ENCODE assay signal across 4 worm cellular contexts in genomic region chrIII:12250114-12250792, ce11.
TF ChIP-seq lines count a peak whose summit lies in the region.

Gene tim-1 (minus strand): TSS chrIII:12250164.
Gene Y75B8A.23 (plus strand): TSS chrIII:12250660.

TF ChIP-seq in whole organism, L2 larva, 48 proteins besides CTCF, POLR2A, EP300 and RAD21 (continued from another document):
- peak; percentile 65 for TF ChIP-seq blmp-1 (tag; optimal IDR thresholded peaks at IDR 0.05; lab: Kevin White, UChicago; ENCODE audit: insufficient read depth)
- TF ChIP-seq lin-39 (tag; optimal IDR thresholded peaks at IDR 0.05; lab: Kevin White, UChicago), result no peak
- TF ChIP-seq ceh-82 (tag; optimal IDR thresholded peaks at IDR 0.05; lab: Kevin White, UChicago), result peak; percentile 81
- no peak for TF ChIP-seq unc-39 (tag; optimal IDR thresholded peaks at IDR 0.05; lab: Kevin White, UChicago)
- no peak for TF ChIP-seq alr-1 (tag; optimal IDR thresholded peaks at IDR 0.05; lab: Kevin White, UChicago)
- TF ChIP-seq crh-2 (tag; optimal IDR thresholded peaks at IDR 0.05; lab: Kevin White, UChicago), result peak; percentile 99
- TF ChIP-seq lin-11 (tag; optimal IDR thresholded peaks at IDR 0.05; lab: Kevin White, UChicago), result peak; percentile 93
- TF ChIP-seq nhr-237 (tag; optimal IDR thresholded peaks at IDR 0.05; lab: Kevin White, UChicago), result peak; percentile 37
- peak; percentile 90 for TF ChIP-seq ztf-4 (tag; optimal IDR thresholded peaks at IDR 0.05; lab: Kevin White, UChicago)
- no peak for TF ChIP-seq nhr-23 (tag; optimal IDR thresholded peaks at IDR 0.05; lab: Kevin White, UChicago)
- no peak for TF ChIP-seq elt-3 (tag; optimal IDR thresholded peaks at IDR 0.05; lab: Kevin White, UChicago)
- TF ChIP-seq fos-1 (tag; optimal IDR thresholded peaks at IDR 0.05; lab: Kevin White, UChicago), result peak; percentile 96
- TF ChIP-seq aly-2 (tag; optimal IDR thresholded peaks at IDR 0.05; lab: Kevin White, UChicago), result peak; percentile 38
- peak; percentile 84 for TF ChIP-seq C34F6.9 (tag; optimal IDR thresholded peaks at IDR 0.05; lab: Kevin White, UChicago)
- TF ChIP-seq mdl-1 (tag; optimal IDR thresholded peaks at IDR 0.05; lab: Kevin White, UChicago), result peak; percentile 66 to 85
- TF ChIP-seq nhr-25 (tag; optimal IDR thresholded peaks at IDR 0.05; lab: Kevin White, UChicago), result peak; percentile 90
- TF ChIP-seq zag-1 (tag; optimal IDR thresholded peaks at IDR 0.05; lab: Kevin White, UChicago), result peak; percentile 84
- peak; percentile 79 for TF ChIP-seq sma-9 (GFP tag; optimal IDR thresholded peaks at IDR 0.05; lab: Kevin White, UChicago)
- TF ChIP-seq sma-9 (tag; optimal IDR thresholded peaks at IDR 0.05; lab: Kevin White, UChicago), result no peak
- TF ChIP-seq lin-13 (GFP tag; optimal IDR thresholded peaks at IDR 0.05; lab: Kevin White, UChicago), result peak; percentile 96
- peak; percentile 98 for TF ChIP-seq sma-3 (GFP tag; optimal IDR thresholded peaks at IDR 0.05; lab: Kevin White, UChicago)
- peak; percentile 97 for TF ChIP-seq gmeb-1 (tag; optimal IDR thresholded peaks at IDR 0.05; lab: Kevin White, UChicago)
- no peak for TF ChIP-seq peb-1 (tag; optimal IDR thresholded peaks at IDR 0.05; lab: Kevin White, UChicago)
- TF ChIP-seq F13H6.1 (tag; optimal IDR thresholded peaks at IDR 0.05; lab: Kevin White, UChicago), result peak; percentile 94
- TF ChIP-seq unc-55 (GFP tag; optimal IDR thresholded peaks at IDR 0.05; lab: Kevin White, UChicago), result peak; percentile 92
- TF ChIP-seq R02D3.7 (tag; optimal IDR thresholded peaks at IDR 0.05; lab: Kevin White, UChicago), result peak; percentile 52

TF ChIP-seq in whole organism, L4 larva, 104 proteins besides CTCF, POLR2A, EP300 and RAD21 (continued from another document and continues in another):
- TF ChIP-seq snpc-1.2 (GFP tag; IDR thresholded peaks at IDR 0.05; lab: Robert Waterston, UW) (peak; percentile 84), sdz-12 (GFP tag; optimal IDR thresholded peaks at IDR 0.05; lab: Kevin White, UChicago) (peak; percentile 79), nhr-25 (tag; optimal IDR thresholded peaks at IDR 0.05; lab: Kevin White, UChicago; ENCODE audit: borderline replicate concordance, insufficient read depth) (peak; percentile 68), duxl-1 (tag; optimal IDR thresholded peaks at IDR 0.05; lab: Kevin White, UChicago; ENCODE audit: poor library complexity) (peak; percentile 86), gei-8 (GFP tag; optimal IDR thresholded peaks at IDR 0.05; lab: Kevin White, UChicago) (peak; percentile 60), tag-97 (GFP tag; IDR thresholded peaks at IDR 0.05; lab: Robert Waterston, UW) (no peak), nhr-41 (GFP tag; IDR thresholded peaks at IDR 0.05; lab: Robert Waterston, UW) (peak; percentile 62), nhr-77 (tag; optimal IDR thresholded peaks at IDR 0.05; lab: Kevin White, UChicago) (peak; percentile 92), nhr-111 (GFP tag; optimal IDR thresholded peaks at IDR 0.05; lab: Kevin White, UChicago) (no peak), Y75B8A.6 (GFP tag; IDR thresholded peaks at IDR 0.05; lab: Robert Waterston, UW) (no peak), ceh-82 (tag; optimal IDR thresholded peaks at IDR 0.05; lab: Kevin White, UChicago) (no peak), lim-7 (GFP tag; IDR thresholded peaks at IDR 0.05; lab: Robert Waterston, UW) (peak; percentile 67; the same call in 1 of the 2 replicates), ZK337.2 (GFP tag; IDR thresholded peaks at IDR 0.05; lab: Robert Waterston, UW) (peak; percentile 42; the same call in 1 of the 2 replicates), F26F4.8 (GFP tag; conservative IDR thresholded peaks at IDR 0.05; lab: Robert Waterston, UW) (no peak), hmg-1.1 (GFP tag; IDR thresholded peaks at IDR 0.05; lab: Robert Waterston, UW) (peak; percentile 91), nhr-11 (tag; optimal IDR thresholded peaks at IDR 0.05; lab: Kevin White, UChicago) (peak; percentile 92), F37D6.2 (tag; optimal IDR thresholded peaks at IDR 0.05; lab: Kevin White, UChicago) (peak; percentile 69), zip-11 (GFP tag; IDR thresholded peaks at IDR 0.05; lab: Robert Waterston, UW) (no peak), spr-1 (tag; optimal IDR thresholded peaks at IDR 0.05; lab: Kevin White, UChicago) (peak; percentile 86), mdt-29 (GFP tag; IDR thresholded peaks at IDR 0.05; lab: Robert Waterston, UW) (peak; percentile 92), ceh-32 (tag; optimal IDR thresholded peaks at IDR 0.05; lab: Kevin White, UChicago; ENCODE audit: poor library complexity) (peak; percentile 51), ceh-20 (GFP tag; IDR thresholded peaks at IDR 0.05; lab: Robert Waterston, UW) (peak; percentile 69; the same call in 1 of the 2 replicates), zfp-2 (tag; optimal IDR thresholded peaks at IDR 0.05; lab: Kevin White, UChicago) (peak; percentile 52), nhr-48 (tag; optimal IDR thresholded peaks at IDR 0.05; lab: Kevin White, UChicago) (peak; percentile 74), madf-9 (GFP tag; conservative IDR thresholded peaks at IDR 0.05; lab: Robert Waterston, UW) (peak; percentile 53), F44E2.7 (GFP tag; IDR thresholded peaks at IDR 0.05; lab: Robert Waterston, UW) (0 out of 2 replicates have a peak, but pooled peaks have one; percentile 34), lin-15B (tag; optimal IDR thresholded peaks at IDR 0.05; lab: Kevin White, UChicago) (peak; percentile 16), aly-2 (tag; optimal IDR thresholded peaks at IDR 0.05; lab: Kevin White, UChicago) (no peak), ztf-7 (tag; optimal IDR thresholded peaks at IDR 0.05; lab: Kevin White, UChicago) (peak; percentile 87), hlh-30 (tag; optimal IDR thresholded peaks at IDR 0.05; lab: Kevin White, UChicago; ENCODE audit: insufficient read depth) (peak; percentile 92), mes-2 (tag; optimal IDR thresholded peaks at IDR 0.05; lab: Kevin White, UChicago; ENCODE audit: poor library complexity, severe bottlenecking) (peak; percentile 96), arid-1 (GFP tag; conservative IDR thresholded peaks at IDR 0.05; lab: Robert Waterston, UW) (peak; percentile 89), spr-3 (GFP tag; optimal IDR thresholded peaks at IDR 0.05; lab: Kevin White, UChicago) (peak; percentile 90), unc-130 (GFP tag; optimal IDR thresholded peaks at IDR 0.05; lab: Kevin White, UChicago) (peak; percentile 88)

TF ChIP-seq in whole organism, late embryonic, 69 proteins besides CTCF, POLR2A, EP300 and RAD21 (continued from another document):
- no peak for TF ChIP-seq zip-5 (tag; optimal IDR thresholded peaks at IDR 0.05; lab: Kevin White, UChicago)
- peak; percentile 69 for TF ChIP-seq C08G9.2 (tag; optimal IDR thresholded peaks at IDR 0.05; lab: Kevin White, UChicago)
- TF ChIP-seq eyg-1 (tag; optimal IDR thresholded peaks at IDR 0.05; lab: Kevin White, UChicago), result no peak
- no peak for TF ChIP-seq ceh-24 (tag; optimal IDR thresholded peaks at IDR 0.05; lab: Kevin White, UChicago)
- TF ChIP-seq ahr-1 (tag; optimal IDR thresholded peaks at IDR 0.05; lab: Kevin White, UChicago), result no peak
- no peak for TF ChIP-seq ceh-19 (GFP tag; optimal IDR thresholded peaks at IDR 0.05; lab: Kevin White, UChicago)
- peak; percentile 36 for TF ChIP-seq ceh-34 (tag; optimal IDR thresholded peaks at IDR 0.05; lab: Kevin White, UChicago)
- peak; percentile 34 for TF ChIP-seq elt-2 (tag; optimal IDR thresholded peaks at IDR 0.05; lab: Kevin White, UChicago)
- peak; percentile 84 for TF ChIP-seq nfya-1 (tag; optimal IDR thresholded peaks at IDR 0.05; lab: Kevin White, UChicago)
- no peak for TF ChIP-seq mec-3 (tag; optimal IDR thresholded peaks at IDR 0.05; lab: Kevin White, UChicago; ENCODE audit: borderline replicate concordance)
- TF ChIP-seq C38D4.7 (GFP tag; optimal IDR thresholded peaks at IDR 0.05; lab: Kevin White, UChicago), result no peak
- TF ChIP-seq Y22D7AL.16 (tag; optimal IDR thresholded peaks at IDR 0.05; lab: Kevin White, UChicago), result no peak
- TF ChIP-seq pax-1 (tag; optimal IDR thresholded peaks at IDR 0.05; lab: Kevin White, UChicago), result peak; percentile 75
- TF ChIP-seq hlh-15 (tag; optimal IDR thresholded peaks at IDR 0.05; lab: Kevin White, UChicago), result no peak
- no peak for TF ChIP-seq lin-11 (tag; optimal IDR thresholded peaks at IDR 0.05; lab: Kevin White, UChicago)
- no peak for TF ChIP-seq K02D7.2 (tag; optimal IDR thresholded peaks at IDR 0.05; lab: Kevin White, UChicago)
- TF ChIP-seq K09A11.1 (tag; optimal IDR thresholded peaks at IDR 0.05; lab: Kevin White, UChicago; ENCODE audit: insufficient read depth), result peak; percentile 40
- TF ChIP-seq hlh-30 (tag; optimal IDR thresholded peaks at IDR 0.05; lab: Kevin White, UChicago; ENCODE audit: insufficient read depth), result peak; percentile 19
- TF ChIP-seq sox-4 (tag; optimal IDR thresholded peaks at IDR 0.05; lab: Kevin White, UChicago), result peak; percentile 30
- no peak for TF ChIP-seq npax-4 (tag; optimal IDR thresholded peaks at IDR 0.05; lab: Kevin White, UChicago)
- TF ChIP-seq tbx-2 (tag; optimal IDR thresholded peaks at IDR 0.05; lab: Kevin White, UChicago), result peak; percentile 61
- TF ChIP-seq dve-1 (tag; optimal IDR thresholded peaks at IDR 0.05; lab: Kevin White, UChicago), result peak; percentile 72
- TF ChIP-seq fkh-10 (GFP tag; optimal IDR thresholded peaks at IDR 0.05; lab: Kevin White, UChicago), result no peak
- no peak for TF ChIP-seq madf-2 (tag; optimal IDR thresholded peaks at IDR 0.05; lab: Kevin White, UChicago)
- TF ChIP-seq unc-42 (tag; optimal IDR thresholded peaks at IDR 0.05; lab: Kevin White, UChicago), result peak; percentile 79

TF ChIP-seq in whole organism, mixed stage, embryonic, 35 proteins besides CTCF, POLR2A, EP300 and RAD21 (continued from another document):
- TF ChIP-seq ceh-83 (GFP tag; optimal IDR thresholded peaks at IDR 0.05; lab: Kevin White, UChicago) (peak; percentile 69), nhr-76 (tag; optimal IDR thresholded peaks at IDR 0.05; lab: Kevin White, UChicago) (no peak), ceh-39 (tag; optimal IDR thresholded peaks at IDR 0.05; lab: Kevin White, UChicago) (peak; percentile 87), M03D4.4 (tag; optimal IDR thresholded peaks at IDR 0.05; lab: Kevin White, UChicago) (peak; percentile 49), cnd-1 (tag; optimal IDR thresholded peaks at IDR 0.05; lab: Kevin White, UChicago) (peak; percentile 68), unc-62 (GFP tag; optimal IDR thresholded peaks at IDR 0.05; lab: Kevin White, UChicago) (peak; percentile 59)
TF ChIP-seq in whole organism, mixed stage, embryonic: peak in this region for 23.
